Worm (Caenorhabditis elegans) whole organism, L3 larva: ENCODE measurements around the gene C15B12.1.

Experiments used
- R02D3.7 ChIP-seq: fragments of 150-350 bp; optimal IDR thresholded peaks from 2 replicates; lab custom pipeline; 2014; ENCODE audit warnings: missing biosample characterization, missing genetic modification characterization
- ZK546.5 ChIP-seq: sonication (generic microtip); optimal IDR thresholded peaks from 2 replicates; lab custom pipeline; 2017; ENCODE audit warnings: missing biosample characterization, missing genetic modification characterization
- aly-2 ChIP-seq: fragments of 150-350 bp; optimal IDR thresholded peaks from 2 replicates; lab custom pipeline; 2014; ENCODE audit warnings: missing biosample characterization, missing genetic modification characterization
- ama-1 ChIP-seq: fragments of 150-350 bp; optimal IDR thresholded peaks from 2 replicates; lab custom pipeline; 2018
- ceh-16 ChIP-seq: sonication (generic microtip); optimal IDR thresholded peaks from 2 replicates; lab custom pipeline; 2017; ENCODE audit warnings: missing biosample characterization, missing genetic modification characterization
- ceh-28 ChIP-seq: fragments of 150-350 bp; optimal IDR thresholded peaks from 2 replicates; lab custom pipeline; 2014; ENCODE audit warnings: missing biosample characterization, missing genetic modification reagents, missing genetic modification characterization
- ceh-82 ChIP-seq: fragments of 150-350 bp; optimal IDR thresholded peaks from 2 replicates; lab custom pipeline; 2014; ENCODE audit warnings: missing biosample characterization, missing genetic modification characterization
- ceh-9 ChIP-seq: sonication (generic microtip); optimal IDR thresholded peaks from 2 replicates; lab custom pipeline; 2018; ENCODE audit warnings: missing biosample characterization, missing genetic modification characterization
- egl-5 ChIP-seq: fragments of 150-350 bp; optimal IDR thresholded peaks from 2 replicates; lab custom pipeline; 2017; ENCODE audit warnings: missing biosample characterization, missing genetic modification reagents, missing genetic modification characterization, inconsistent platforms
- elt-1 ChIP-seq: fragments of 150-350 bp; optimal IDR thresholded peaks from 2 replicates; lab custom pipeline; 2014; ENCODE audit warnings: missing biosample characterization, missing genetic modification characterization
- elt-2 ChIP-seq: sonication (generic microtip); optimal IDR thresholded peaks from 2 replicates; lab custom pipeline; 2016; ENCODE audit warnings: missing genetic modification reagents, mild to moderate bottlenecking, missing genetic modification characterization, missing compliant biosample characterization
- elt-3 ChIP-seq, 3 experiments: fragments of 150-350 bp in 1 of 3; sonication (generic microtip) in 2 of 3; optimal IDR thresholded peaks; 2 replicates in 2 of 3; 4 replicates in 1 of 3; lab custom pipeline; 2014 to 2017; ENCODE audit warnings: missing biosample characterization in 3 of 3, missing genetic modification characterization in 3 of 3
- eor-1 ChIP-seq, 2 experiments: fragments of 150-350 bp; optimal IDR thresholded peaks; 2 replicates each; lab custom pipeline; 2014 to 2018; ENCODE audit warnings: missing biosample characterization in 2 of 2, missing genetic modification characterization in 2 of 2
- fkh-2 ChIP-seq: fragments of 150-350 bp; optimal IDR thresholded peaks from 2 replicates; lab custom pipeline; 2014; ENCODE audit warnings: missing biosample characterization, missing genetic modification reagents, missing genetic modification characterization
- jun-1 ChIP-seq: fragments of 150-350 bp; optimal IDR thresholded peaks from 2 replicates; lab custom pipeline; 2014; ENCODE audit warnings: missing biosample characterization, missing genetic modification reagents, missing genetic modification characterization
- lin-39 ChIP-seq: fragments of 150-350 bp; optimal IDR thresholded peaks from 2 replicates; lab custom pipeline; 2018; ENCODE audit warnings: missing biosample characterization, missing genetic modification reagents, missing genetic modification characterization
- lsy-12 ChIP-seq: sonication (generic microtip); optimal IDR thresholded peaks from 2 replicates; lab custom pipeline; 2016; ENCODE audit warnings: mild to moderate bottlenecking, missing genetic modification characterization, missing compliant biosample characterization
- mdl-1 ChIP-seq: fragments of 150-350 bp; optimal IDR thresholded peaks from 2 replicates; lab custom pipeline; 2014; ENCODE audit warnings: missing biosample characterization, missing genetic modification characterization
- nfya-1 ChIP-seq: sonication (generic microtip); optimal IDR thresholded peaks from 2 replicates; lab custom pipeline; 2017; ENCODE audit warnings: missing genetic modification characterization, mild to moderate bottlenecking, missing compliant biosample characterization, antibody characterized with exemption, moderate library complexity; ENCODE audit not compliant: insufficient read depth
- nhr-11 ChIP-seq: fragments of 150-350 bp; optimal IDR thresholded peaks from 2 replicates; lab custom pipeline; 2014; ENCODE audit warnings: missing biosample characterization, missing genetic modification characterization
- nhr-12 ChIP-seq: fragments of 150-350 bp; optimal IDR thresholded peaks from 2 replicates; lab custom pipeline; 2014; ENCODE audit warnings: missing biosample characterization, missing genetic modification characterization
- nhr-23 ChIP-seq: fragments of 150-350 bp; optimal IDR thresholded peaks from 2 replicates; lab custom pipeline; 2014; ENCODE audit warnings: missing biosample characterization, missing genetic modification reagents, missing genetic modification characterization
- nhr-25 ChIP-seq: sonication (generic microtip); optimal IDR thresholded peaks from 2 replicates; lab custom pipeline; 2017; ENCODE audit warnings: missing biosample characterization, missing genetic modification characterization
- nhr-28 ChIP-seq: fragments of 150-350 bp; optimal IDR thresholded peaks from 2 replicates; lab custom pipeline; 2014; ENCODE audit warnings: missing biosample characterization, missing genetic modification characterization
- nhr-43 ChIP-seq: sonication (generic microtip); optimal IDR thresholded peaks from 2 replicates; lab custom pipeline; 2016; ENCODE audit warnings: mild to moderate bottlenecking, missing genetic modification characterization, missing compliant biosample characterization; ENCODE audit not compliant: poor library complexity, severe bottlenecking
- nhr-67 ChIP-seq: fragments of 150-350 bp; optimal IDR thresholded peaks from 2 replicates; lab custom pipeline; 2014; ENCODE audit warnings: missing biosample characterization, missing genetic modification characterization
- nhr-76 ChIP-seq: fragments of 150-350 bp; sonication (generic microtip); optimal IDR thresholded peaks from 5 replicates; lab custom pipeline; 2014; ENCODE audit warnings: missing biosample characterization, missing genetic modification characterization
- nhr-77 ChIP-seq: fragments of 150-350 bp; optimal IDR thresholded peaks from 2 replicates; lab custom pipeline; 2014; ENCODE audit warnings: missing biosample characterization, missing genetic modification characterization
- pha-4 ChIP-seq: fragments of 150-350 bp; optimal IDR thresholded peaks from 2 replicates; lab custom pipeline; 2014; ENCODE audit warnings: missing biosample characterization, missing genetic modification reagents, missing genetic modification characterization
- pqm-1 ChIP-seq: fragments of 150-350 bp; optimal IDR thresholded peaks from 2 replicates; lab custom pipeline; 2017; ENCODE audit warnings: missing biosample characterization, missing genetic modification characterization, inconsistent platforms
- sea-2 ChIP-seq: fragments of 150-350 bp; sonication (generic microtip); optimal IDR thresholded peaks from 4 replicates; lab custom pipeline; 2014; ENCODE audit warnings: missing biosample characterization, missing genetic modification reagents, missing genetic modification characterization
- skn-1 ChIP-seq: fragments of 150-350 bp; optimal IDR thresholded peaks from 2 replicates; lab custom pipeline; 2014; ENCODE audit warnings: missing biosample characterization, missing genetic modification characterization
- snpc-4 ChIP-seq: fragments of 150-350 bp; optimal IDR thresholded peaks from 2 replicates; lab custom pipeline; 2014; ENCODE audit warnings: missing biosample characterization, missing genetic modification characterization
- tbx-2 ChIP-seq: sonication (generic microtip); optimal IDR thresholded peaks from 2 replicates; lab custom pipeline; 2016; ENCODE audit warnings: mild to moderate bottlenecking, missing genetic modification characterization, missing compliant biosample characterization
- unc-62 ChIP-seq: fragments of 150-350 bp; sonication (generic microtip); optimal IDR thresholded peaks from 4 replicates; lab custom pipeline; 2014; ENCODE audit warnings: missing biosample characterization, missing genetic modification reagents, missing genetic modification characterization
- ztf-11 ChIP-seq: fragments of 150-350 bp; optimal IDR thresholded peaks from 2 replicates; lab custom pipeline; 2014; ENCODE audit warnings: missing biosample characterization, missing genetic modification characterization
- ztf-4 ChIP-seq: fragments of 150-350 bp; optimal IDR thresholded peaks from 2 replicates; lab custom pipeline; 2014; ENCODE audit warnings: missing biosample characterization, missing genetic modification characterization

C15B12.1 gene

DNA sequence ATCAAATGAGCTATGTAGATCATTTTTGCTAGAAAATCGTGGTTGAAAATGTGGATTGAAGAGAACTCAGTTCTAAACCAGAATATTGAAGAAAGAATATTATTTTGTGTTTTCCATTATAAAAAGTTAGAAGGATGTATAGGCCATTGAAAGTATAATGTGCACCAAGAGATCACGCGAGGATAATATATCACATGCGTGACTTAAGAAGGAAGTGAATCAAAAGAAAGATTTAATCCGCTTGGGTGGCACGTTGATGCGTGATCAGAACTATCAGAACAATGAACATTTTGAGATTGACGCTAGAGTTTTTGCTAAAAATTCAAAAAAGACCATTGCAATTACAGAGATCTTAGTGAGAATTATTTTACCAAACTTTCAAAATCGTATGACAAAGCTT is 40.8 kb upstream of the C15B12.1 start:
- TF ChIP-seq nhr-11 (tag; lab: Kevin White, UChicago) (no peak), sea-2 (GFP tag; lab: Kevin White, UChicago) (no peak), nhr-28 (tag; lab: Kevin White, UChicago) (no peak), nhr-23 (no peak), nhr-67 (no peak), lin-39 (tag; lab: Kevin White, UChicago) (no peak), elt-1 (tag; lab: Kevin White, UChicago) (no peak), pha-4 (tag; lab: Kevin White, UChicago) (no peak), nhr-77 (tag; lab: Kevin White, UChicago) (no peak), nhr-12 (tag; lab: Kevin White, UChicago) (no peak), fkh-2 (tag; lab: Kevin White, UChicago) (no peak), lsy-12 (tag; lab: Kevin White, UChicago) (no peak), R02D3.7 (tag; lab: Kevin White, UChicago) (no peak)

DNA sequence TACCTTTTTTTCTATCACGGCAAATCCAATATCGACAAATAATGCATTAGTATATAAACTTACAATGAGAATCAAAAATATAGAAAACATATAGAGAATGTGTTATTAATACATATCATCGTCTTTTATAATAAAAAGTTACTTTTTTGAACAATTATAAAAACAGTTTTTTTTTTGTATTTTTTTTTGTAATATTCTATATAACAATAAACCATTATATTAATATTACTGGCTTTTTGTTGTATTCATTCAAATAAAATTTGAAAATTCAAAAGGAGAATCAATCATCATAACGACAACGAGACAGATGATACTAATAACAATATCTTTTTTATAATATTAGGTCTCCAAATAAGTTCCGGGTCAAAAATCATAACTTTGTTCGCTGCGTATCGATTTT is 39.1 kb upstream of the C15B12.1 start, which contains the start of gene K10C2.8:
Gene K10C2.8, minus strand, starts transcription at position 101 of the 400 bp plus-strand sequence.
- TF ChIP-seq ztf-4: no peak

DNA sequence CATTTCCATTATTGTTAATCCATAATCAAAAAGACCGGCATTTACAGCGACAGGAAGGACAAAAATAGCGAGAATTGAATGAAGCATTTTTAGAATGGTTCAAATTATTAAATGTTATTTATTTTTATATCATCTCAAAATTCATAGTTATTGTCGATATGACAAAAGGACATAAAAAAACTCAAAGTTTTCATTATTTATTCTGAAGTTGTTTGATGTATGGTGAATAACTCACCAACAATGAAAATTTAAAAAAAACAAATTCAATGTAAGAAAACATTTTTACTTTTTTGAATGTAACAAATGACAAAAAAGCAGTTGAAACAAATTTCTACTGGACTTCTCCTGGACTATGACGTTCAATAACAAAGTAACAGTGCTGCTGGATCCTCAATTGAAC is 36.1 kb upstream of the C15B12.1 start, which contains the start of gene K10C2.14:
Gene K10C2.14, minus strand, starts transcription at position 101 of the 400 bp plus-strand sequence.
- TF ChIP-seq tbx-2 (no peak), nhr-76 (no peak), egl-5 (no peak), ama-1 (lab: Kevin White, UChicago) (no peak), nhr-12 (tag; lab: Kevin White, UChicago) (no peak), lin-39 (tag; lab: Kevin White, UChicago) (no peak), nhr-25 (tag; lab: Kevin White, UChicago) (no peak), skn-1 (no peak), ztf-11 (tag; lab: Kevin White, UChicago) (no peak), nhr-43 (no peak)

DNA sequence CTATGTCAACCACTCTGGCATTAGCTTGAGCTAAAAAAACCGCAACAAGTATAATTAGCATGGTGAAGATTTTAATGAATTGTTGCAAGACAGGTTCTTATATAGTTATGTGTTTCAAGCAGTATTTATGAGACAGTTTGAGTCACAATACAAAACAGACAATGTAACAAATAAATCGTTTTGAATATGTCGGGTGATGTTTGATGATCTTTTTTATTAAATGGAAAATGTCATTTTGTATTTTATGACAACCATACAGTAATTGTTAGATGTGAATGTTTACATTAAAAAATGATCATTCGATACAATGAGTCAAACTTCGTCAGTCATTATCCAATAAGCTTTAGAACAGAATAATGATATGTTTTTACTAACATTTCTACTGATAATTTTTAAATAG is 33.2 kb upstream of the C15B12.1 start, which contains the start of gene K10C2.7:
Gene K10C2.7, minus strand, starts transcription at position 101 of the 400 bp plus-strand sequence.
- TF ChIP-seq nhr-28 (tag; lab: Kevin White, UChicago) (no peak), pha-4 (tag; lab: Kevin White, UChicago) (no peak), ceh-9 (no peak)

DNA sequence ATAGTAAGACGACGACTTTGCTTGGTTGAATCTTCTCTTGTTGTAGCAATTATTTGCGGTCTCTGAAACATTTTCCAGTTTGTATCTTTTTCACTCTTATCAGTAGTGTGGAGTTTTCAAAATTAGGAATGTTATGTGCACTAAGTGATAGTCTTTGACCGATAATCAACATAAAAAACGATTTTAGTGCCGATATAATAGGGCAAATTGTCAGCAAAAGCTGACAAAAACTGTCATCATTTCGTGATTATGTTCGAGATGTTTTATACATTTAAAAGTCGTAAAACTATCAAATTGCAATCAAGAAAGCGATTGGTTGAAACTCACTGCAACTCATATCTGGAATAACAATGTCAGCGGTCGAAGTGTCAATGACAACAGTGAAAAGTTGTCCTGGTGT is 31.4 kb upstream of the C15B12.1 start:
- no peak for TF ChIP-seq nfya-1
- no peak for TF ChIP-seq nhr-25 (tag; lab: Kevin White, UChicago)
- TF ChIP-seq skn-1: peak; percentile 91
- peak; percentile 32 for TF ChIP-seq pqm-1 (tag; lab: Kevin White, UChicago)
- TF ChIP-seq elt-2 (tag; lab: Kevin White, UChicago): peak; percentile 86
- TF ChIP-seq, all 47 proteins: peak for 3

DNA sequence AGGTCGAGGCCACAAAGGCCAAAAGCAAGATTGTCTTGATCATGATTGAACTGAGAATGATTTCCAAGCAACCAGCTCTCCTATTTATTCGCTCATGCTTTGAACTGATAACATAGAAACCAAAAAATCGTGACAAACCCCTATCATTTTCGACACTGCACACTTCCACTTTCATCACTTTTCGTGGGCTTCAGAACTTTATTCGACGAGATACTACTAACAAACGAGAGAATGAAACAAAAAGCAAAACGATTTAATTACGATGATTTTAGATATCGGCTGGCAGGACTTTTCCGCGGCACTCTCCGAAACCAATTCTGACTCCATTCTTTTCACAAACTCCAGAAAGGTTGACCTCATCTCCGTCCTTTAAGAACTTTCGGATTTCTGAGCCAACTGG is 30.0 kb upstream of the C15B12.1 start, which contains the start of gene asp-14:
Gene asp-14, minus strand, starts transcription at position 101 of the 400 bp plus-strand sequence.
- TF ChIP-seq snpc-4 (tag; lab: Kevin White, UChicago) (no peak), skn-1 (no peak), ceh-16 (tag; lab: Kevin White, UChicago) (no peak), nfya-1 (no peak), aly-2 (tag; lab: Kevin White, UChicago) (no peak), ZK546.5 (tag; lab: Kevin White, UChicago) (no peak), elt-2 (tag; lab: Kevin White, UChicago) (peak; percentile 16)

DNA sequence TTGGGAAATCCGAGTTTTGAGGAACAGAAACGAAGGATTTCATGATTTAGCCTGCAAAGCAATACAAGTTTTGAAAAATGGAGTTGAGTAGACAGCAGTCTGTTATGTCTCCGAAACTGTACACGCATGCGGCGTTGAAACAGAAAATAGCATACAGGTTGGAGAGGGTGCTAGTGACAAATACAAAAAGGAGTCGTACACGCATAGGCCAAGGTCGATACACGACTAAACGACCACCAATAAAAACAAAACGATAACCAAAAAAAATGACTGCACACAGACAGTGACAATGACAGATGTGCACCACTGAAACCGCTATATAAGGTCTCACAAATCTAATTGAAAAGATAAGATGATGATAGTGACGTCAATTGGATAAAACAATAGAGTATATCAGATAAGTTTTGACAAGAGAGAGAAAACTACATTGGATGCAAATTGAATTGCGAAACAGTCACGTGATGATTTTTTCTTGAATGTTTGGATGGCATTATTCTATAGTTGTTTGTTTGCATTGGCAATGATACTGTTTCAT is 27.7 kb upstream of the C15B12.1 start, which contains the start of gene fah-1:
Gene fah-1, minus strand, starts transcription at position 51 of the 535 bp plus-strand sequence.
- TF ChIP-seq elt-3 (tag; optimal IDR thresholded peaks at IDR 0.05; lab: Kevin White, UChicago) (peak in 2 of 3 experiments; percentile 61 to 89), mdl-1 (tag; lab: Kevin White, UChicago) (peak; percentile 31), eor-1 (tag; optimal IDR thresholded peaks at IDR 0.05; lab: Kevin White, UChicago) (no peak), jun-1 (tag; lab: Kevin White, UChicago) (peak; percentile 55), tbx-2 (no peak), ceh-28 (tag; lab: Kevin White, UChicago) (peak; percentile 71), ceh-82 (tag; lab: Kevin White, UChicago) (no peak), ceh-16 (tag; lab: Kevin White, UChicago) (no peak), ceh-9 (no peak), nhr-25 (tag; lab: Kevin White, UChicago) (peak; percentile 78), nhr-23 (peak; percentile 67), ztf-11 (tag; lab: Kevin White, UChicago) (no peak), skn-1 (peak; percentile 20), unc-62 (peak; percentile 34), elt-1 (tag; lab: Kevin White, UChicago) (peak; percentile 51), nhr-43 (peak; percentile 64), elt-2 (tag; lab: Kevin White, UChicago) (peak; percentile 79)
